Worm (Caenorhabditis elegans) whole organism, young adult: Measurements from ENCODE around the gene Y66C5A.2.

Experiments
- Y67H2A.10 ChIP-seq: fragments of 200-800 bp; sonication (Bioruptor generic); conservative IDR thresholded peaks from 2 replicates; pipeline ENCODE4 v1.3.6; 2022; ENCODE audit warnings: missing genetic modification reagents, missing genetic modification characterization, missing compliant biosample characterization
- nfya-1 ChIP-seq: sonication (generic microtip); optimal IDR thresholded peaks from 2 replicates; lab custom pipeline; 2017; ENCODE audit warnings: antibody characterized with exemption, missing compliant biosample characterization, missing genetic modification characterization, borderline replicate concordance; ENCODE audit not compliant: insufficient read depth
- nhr-27 ChIP-seq: fragments of 200-800 bp; sonication (Bioruptor generic); optimal IDR thresholded peaks from 2 replicates; lab custom pipeline; 2018; ENCODE audit warnings: mild to moderate bottlenecking, missing genetic modification characterization, moderate library complexity, missing compliant biosample characterization

ce11 chrX:14470687-14471086, 10.2 kb downstream of the Y66C5A.2 start, which contains the start of gene M163.10:
- TF ChIP-seq nfya-1 (tag; lab: Kevin White, UChicago) = no peak
- no peak for TF ChIP-seq nhr-27
- TF ChIP-seq Y67H2A.10 (GFP tag; lab: Robert Waterston, UW) = no peak
